Fruit fly (Drosophila melanogaster) ovary, adult (tissue): Measurements from ENCODE around the gene CG11456.

Experiments used
- CG17801 ChIP-seq: fragments of 200-800 bp; optimal IDR thresholded peaks from 2 replicates; lab custom pipeline; 2019; ENCODE audit warnings: missing biosample characterization, mild to moderate bottlenecking, missing genetic modification characterization, moderate library complexity; ENCODE audit not compliant: partially characterized antibody

Gene CG11456

dm6 chr3L:20841465-20842109 is at the start of gene CG11456, which contains the start of gene CSN3:
CG11456 (plus strand) TSS chr3L:20841987.
CSN3 (minus strand) TSS chr3L:20841576.
- TF ChIP-seq CG17801 = no peak

- no peak for TF ChIP-seq CG17801
Observed at dm6 chr3L:20792693-20793092, 49.1 kb upstream of the CG11456 start, which contains the start of gene Six4. Six4 (minus strand) TSS chr3L:20792777.

dm6 chr3L:20796757-20797156 is 45.0 kb upstream of the CG11456 start:
- TF ChIP-seq CG17801 = no peak

dm6 chr3L:20797379-20797778 is 44.4 kb upstream of the CG11456 start:
- no peak for TF ChIP-seq CG17801

dm6 chr3L:20798325-20798846 is 43.4 kb upstream of the CG11456 start, which contains the start of the genes CG3698 and tzn:
CG3698 (minus strand) TSS chr3L:20798375.
tzn (plus strand) TSS chr3L:20798645.
- TF ChIP-seq CG17801 = peak; percentile 80

dm6 chr3L:20800208-20800607 is 41.6 kb upstream of the CG11456 start, which contains the start of gene Spc105R:
Spc105R (plus strand) TSS chr3L:20800410.
- TF ChIP-seq CG17801 = no peak

dm6 chr3L:20809088-20809999 is 32.4 kb upstream of the CG11456 start, which contains the start of the genes CG3634 and HIPP1:
CG3634 (minus strand) TSS chr3L:20809272.
HIPP1 (plus strand) TSS chr3L:20809669.
- TF ChIP-seq CG17801 = no peak

- peak; percentile 67 for TF ChIP-seq CG17801
Observed at dm6 chr3L:20815666-20816375, 26.0 kb upstream of the CG11456 start, which contains the start of the genes CG3618 and Pka-R1. CG3618 (minus strand) TSS chr3L:20816075. Pka-R1 (plus strand) TSS chr3L:20816118.

- TF ChIP-seq CG17801 = no peak
Observed at dm6 chr3L:20817927-20818326, 23.9 kb upstream of the CG11456 start, which contains the start of gene Mst77F. Mst77F (minus strand) TSS chr3L:20818027.

dm6 chr3L:20823206-20823803 is 18.5 kb upstream of the CG11456 start:
- TF ChIP-seq CG17801 = no peak

dm6 chr3L:20826950-20827910 is 14.6 kb upstream of the CG11456 start:
- no peak for TF ChIP-seq CG17801

- no peak for TF ChIP-seq CG17801
Observed at dm6 chr3L:20827962-20828361, 13.8 kb upstream of the CG11456 start.

dm6 chr3L:20830361-20830760 is 11.4 kb upstream of the CG11456 start:
- TF ChIP-seq CG17801 = no peak

dm6 chr3L:20834150-20834549 is 7.6 kb upstream of the CG11456 start:
- TF ChIP-seq CG17801 = no peak
